Fruit fly (Drosophila melanogaster) whole organism, embryonic: ENCODE results near the gene CG31792.

Source experiments
- Adf1 ChIP-seq: fragments of 200-800 bp; sonication (Bioruptor generic); IDR thresholded peaks from 2 replicates; pipeline ENCODE4 v1.3.6; 2022; ENCODE audit warnings: missing biosample characterization, missing genetic modification characterization
- Asciz ChIP-seq: fragments of 200-800 bp; sonication (Bioruptor generic); optimal IDR thresholded peaks from 2 replicates; lab custom pipeline; 2017; ENCODE audit warnings: missing biosample characterization, mild to moderate bottlenecking, missing genetic modification characterization, missing genetic modification reagents
- CG10147 ChIP-seq: fragments of 200-800 bp; sonication (Bioruptor generic); optimal IDR thresholded peaks from 2 replicates; lab custom pipeline; 2019; ENCODE audit warnings: missing biosample characterization, mild to moderate bottlenecking, missing genetic modification characterization, moderate library complexity
- CG10366 ChIP-seq: fragments of 200-800 bp; sonication (Bioruptor generic); IDR thresholded peaks from 2 replicates; pipeline ENCODE4 v1.3.6; 2022; ENCODE audit warnings: missing biosample characterization, missing genetic modification characterization
- CG11093 ChIP-seq: fragments of 200-800 bp; sonication (Bioruptor generic); IDR thresholded peaks from 3 replicates; pipeline ENCODE4 v1.3.6; 2022; ENCODE audit warnings: missing biosample characterization, missing genetic modification characterization
- CG11456 ChIP-seq: fragments of 200-800 bp; sonication (Bioruptor generic); IDR thresholded peaks from 3 replicates; pipeline ENCODE4 v1.3.6; 2022; ENCODE audit warnings: missing biosample characterization, missing genetic modification characterization
- CG11695 ChIP-seq: fragments of 200-800 bp; sonication (Bioruptor generic); IDR thresholded peaks from 3 replicates; pipeline ENCODE4 v1.3.6; 2022; ENCODE audit warnings: missing biosample characterization, missing genetic modification characterization
- CG11696 ChIP-seq: fragments of 200-800 bp; sonication (Bioruptor generic); IDR thresholded peaks from 2 replicates; pipeline ENCODE4 v1.3.6; 2022; ENCODE audit warnings: missing biosample characterization, missing genetic modification characterization
- CG12104 ChIP-seq: fragments of 200-800 bp; sonication (Bioruptor generic); optimal IDR thresholded peaks from 3 replicates; lab custom pipeline; 2016; ENCODE audit warnings: missing biosample characterization, missing genetic modification characterization
- CG13123 ChIP-seq: fragments of 200-800 bp; sonication (Bioruptor generic); optimal IDR thresholded peaks from 2 replicates; lab custom pipeline; 2016; ENCODE audit warnings: missing biosample characterization, missing genetic modification characterization
- CG13296 ChIP-seq: fragments of 200-800 bp; sonication (Bioruptor generic); optimal IDR thresholded peaks from 3 replicates; lab custom pipeline; 2018; ENCODE audit warnings: missing biosample characterization, mild to moderate bottlenecking, missing genetic modification characterization
- CG15479 ChIP-seq: fragments of 200-800 bp; sonication (Bioruptor generic); optimal IDR thresholded peaks from 3 replicates; lab custom pipeline; 2019; ENCODE audit warnings: missing biosample characterization, mild to moderate bottlenecking, missing genetic modification characterization, moderate library complexity
- CG2129 ChIP-seq: fragments of 200-800 bp; sonication (Bioruptor generic); IDR thresholded peaks from 2 replicates; pipeline ENCODE4 v1.3.6; 2022; ENCODE audit warnings: missing biosample characterization, missing genetic modification characterization; ENCODE audit not compliant: partially characterized antibody
- CG2199 ChIP-seq: fragments of 200-800 bp; sonication (Bioruptor generic); IDR thresholded peaks from 3 replicates; pipeline ENCODE4 v1.3.6; 2022; ENCODE audit warnings: missing biosample characterization, missing genetic modification characterization
- CG2202 ChIP-seq: fragments of 200-800 bp; sonication (Bioruptor generic); optimal IDR thresholded peaks from 2 replicates; lab custom pipeline; 2018; ENCODE audit warnings: missing biosample characterization, mild to moderate bottlenecking, missing genetic modification characterization
- CG30020 ChIP-seq: fragments of 200-800 bp; optimal IDR thresholded peaks from 2 replicates; lab custom pipeline; 2019; ENCODE audit warnings: missing biosample characterization, mild to moderate bottlenecking, missing genetic modification characterization, moderate library complexity
- CG32772 ChIP-seq: fragments of 200-800 bp; sonication (Bioruptor generic); IDR thresholded peaks from 2 replicates; pipeline ENCODE4 v1.3.6; 2022; ENCODE audit warnings: missing biosample characterization, missing genetic modification characterization
- CG3407 ChIP-seq: fragments of 200-800 bp; sonication (Bioruptor generic); optimal IDR thresholded peaks from 2 replicates; lab custom pipeline; 2018; ENCODE audit warnings: missing biosample characterization, mild to moderate bottlenecking, missing genetic modification characterization
- CG4730 ChIP-seq: fragments of 200-800 bp; sonication (Bioruptor generic); IDR thresholded peaks from 2 replicates; pipeline ENCODE4 v1.3.6; 2022; ENCODE audit warnings: missing biosample characterization, missing genetic modification characterization
- CG6683 ChIP-seq: fragments of 200-800 bp; sonication (Bioruptor generic); optimal IDR thresholded peaks from 2 replicates; lab custom pipeline; 2017; ENCODE audit warnings: missing biosample characterization, mild to moderate bottlenecking, missing genetic modification characterization, missing genetic modification reagents
- CG7556 ChIP-seq: fragments of 200-800 bp; sonication (Bioruptor generic); optimal IDR thresholded peaks from 2 replicates; lab custom pipeline; 2017; ENCODE audit warnings: missing biosample characterization, mild to moderate bottlenecking, missing genetic modification characterization
- CG7987 ChIP-seq: fragments of 200-800 bp; sonication (Bioruptor generic); optimal IDR thresholded peaks from 2 replicates; lab custom pipeline; 2018; ENCODE audit warnings: missing biosample characterization, mild to moderate bottlenecking, missing genetic modification characterization, moderate library complexity
- CG9932 ChIP-seq: fragments of 200-800 bp; sonication (Bioruptor generic); IDR thresholded peaks from 2 replicates; pipeline ENCODE4 v1.3.6; 2022; ENCODE audit warnings: missing biosample characterization, missing genetic modification characterization
- Deaf1 ChIP-seq: fragments of 200-800 bp; optimal IDR thresholded peaks from 3 replicates; lab custom pipeline; 2019; ENCODE audit warnings: missing biosample characterization, mild to moderate bottlenecking, missing genetic modification characterization, moderate library complexity
- Doc3 ChIP-seq: fragments of 200-800 bp; sonication (Bioruptor generic); IDR thresholded peaks from 3 replicates; pipeline ENCODE4 v1.3.6; 2022; ENCODE audit warnings: missing biosample characterization, missing genetic modification characterization; ENCODE audit not compliant: partially characterized antibody
- E2f1 ChIP-seq: fragments of 200-800 bp; sonication (Bioruptor generic); IDR thresholded peaks from 2 replicates; pipeline ENCODE4 v1.3.6; 2022; ENCODE audit warnings: missing biosample characterization, missing genetic modification characterization
- E2f2 ChIP-seq: fragments of 200-800 bp; sonication (Bioruptor generic); IDR thresholded peaks from 2 replicates; pipeline ENCODE4 v1.3.6; 2022; ENCODE audit warnings: missing biosample characterization, missing genetic modification characterization
- Elba2 ChIP-seq: fragments of 200-800 bp; sonication (Bioruptor generic); optimal IDR thresholded peaks from 3 replicates; lab custom pipeline; 2016; ENCODE audit warnings: missing biosample characterization, missing genetic modification characterization
- Hey ChIP-seq: fragments of 200-800 bp; sonication (Bioruptor generic); optimal IDR thresholded peaks from 3 replicates; lab custom pipeline; 2018; ENCODE audit warnings: missing biosample characterization, mild to moderate bottlenecking, missing genetic modification characterization
- Hsf ChIP-seq: fragments of 200-800 bp; sonication (Bioruptor generic); optimal IDR thresholded peaks from 3 replicates; lab custom pipeline; 2016; ENCODE audit warnings: missing biosample characterization, missing genetic modification characterization
- Optix ChIP-seq: fragments of 200-800 bp; sonication (Bioruptor generic); IDR thresholded peaks from 3 replicates; pipeline ENCODE4 v1.3.6; 2022; ENCODE audit warnings: missing biosample characterization, missing genetic modification characterization
- Ravus ChIP-seq: fragments of 200-800 bp; sonication (Bioruptor generic); IDR thresholded peaks from 2 replicates; pipeline ENCODE4 v1.3.6; 2022; ENCODE audit warnings: missing biosample characterization, missing genetic modification characterization
- Rx ChIP-seq: fragments of 200-800 bp; sonication (Bioruptor generic); IDR thresholded peaks from 2 replicates; pipeline ENCODE4 v1.3.6; 2022; ENCODE audit warnings: missing biosample characterization, missing genetic modification characterization
- ac ChIP-seq: fragments of 200-800 bp; sonication (Bioruptor generic); optimal IDR thresholded peaks from 3 replicates; lab custom pipeline; 2017; ENCODE audit warnings: missing biosample characterization, mild to moderate bottlenecking, missing genetic modification characterization
- al ChIP-seq: fragments of 200-800 bp; sonication (Bioruptor generic); IDR thresholded peaks from 2 replicates; pipeline ENCODE4 v1.3.6; 2022; ENCODE audit warnings: missing biosample characterization, missing genetic modification characterization
- bab2 ChIP-seq: fragments of 200-800 bp; sonication (Bioruptor generic); optimal IDR thresholded peaks from 2 replicates; lab custom pipeline; 2016; ENCODE audit warnings: missing biosample characterization, missing genetic modification characterization
- btn ChIP-seq: fragments of 200-800 bp; sonication (Bioruptor generic); optimal IDR thresholded peaks from 2 replicates; lab custom pipeline; 2016; ENCODE audit warnings: missing biosample characterization, missing genetic modification characterization
- crc ChIP-seq: fragments of 200-800 bp; sonication (Bioruptor generic); optimal IDR thresholded peaks from 2 replicates; lab custom pipeline; 2016; ENCODE audit warnings: missing biosample characterization, missing genetic modification characterization
- danr ChIP-seq: fragments of 200-800 bp; sonication (Bioruptor generic); IDR thresholded peaks from 2 replicates; pipeline ENCODE4 v1.3.6; 2022; ENCODE audit warnings: missing biosample characterization, missing genetic modification characterization
- esg ChIP-seq: fragments of 200-800 bp; sonication (Bioruptor generic); conservative IDR thresholded peaks from 2 replicates; pipeline ENCODE4 v1.3.6; 2022; ENCODE audit warnings: missing biosample characterization, missing genetic modification characterization
- ftz-f1 ChIP-seq: fragments of 200-800 bp; sonication (Bioruptor generic); optimal IDR thresholded peaks from 2 replicates; lab custom pipeline; 2016; ENCODE audit warnings: missing biosample characterization, missing genetic modification characterization
- hkb ChIP-seq, 2 experiments: fragments of 200-800 bp in 1 of 2; fragments of >200 bp in 1 of 2; sonication (Bioruptor generic) in 1 of 2; IDR thresholded peaks in 1 of 2; optimal IDR thresholded peaks in 1 of 2; 2 replicates each; pipeline versions ENCODE4 v1.3.6 to Lab custom; 2017 to 2022; ENCODE audit warnings: missing biosample characterization in 1 of 2, missing genetic modification characterization in 1 of 2
- inv ChIP-seq: fragments of 200-800 bp; sonication (Bioruptor generic); IDR thresholded peaks from 2 replicates; pipeline ENCODE4 v1.3.6; 2022; ENCODE audit warnings: missing biosample characterization, missing genetic modification characterization; ENCODE audit not compliant: partially characterized antibody
- kni ChIP-seq: fragments of 200-800 bp; sonication (Bioruptor generic); optimal IDR thresholded peaks from 3 replicates; lab custom pipeline; 2017; ENCODE audit warnings: mild to moderate bottlenecking, missing biosample characterization, missing genetic modification reagents, missing genetic modification characterization
- nau ChIP-seq: fragments of 200-800 bp; sonication (Bioruptor generic); optimal IDR thresholded peaks from 3 replicates; lab custom pipeline; 2017; ENCODE audit warnings: missing biosample characterization, mild to moderate bottlenecking, missing genetic modification characterization, missing genetic modification reagents
- ranshi ChIP-seq: fragments of 200-800 bp; sonication (Bioruptor generic); IDR thresholded peaks from 2 replicates; pipeline ENCODE4 v1.3.6; 2022; ENCODE audit warnings: missing biosample characterization, missing genetic modification characterization
- twi ChIP-seq: fragments of 200-800 bp; optimal IDR thresholded peaks from 2 replicates; lab custom pipeline; 2019; ENCODE audit warnings: missing biosample characterization, mild to moderate bottlenecking, missing genetic modification characterization, moderate library complexity
- usp ChIP-seq: fragments of >200 bp; optimal IDR thresholded peaks from 2 replicates; lab custom pipeline; 2017; ENCODE audit warnings: missing biosample characterization, missing genetic modification characterization

Gene CG31792

dm6 chr2L:19021278-19022220 is 24.3 kb downstream of the CG31792 start (continued):
- TF ChIP-seq bab2 (GFP tag; lab: Kevin White, UChicago) (peak; percentile 39), Deaf1 (tag; lab: Kevin White, UChicago) (peak; percentile 63), ac (GFP tag; lab: Kevin White, UChicago) (no peak), CG10147 (peak; percentile 86), nau (peak; percentile 67), CG13123 (GFP tag; lab: Kevin White, UChicago) (peak; percentile 13), E2f1 (GFP tag; lab: Robert Waterston, UW) (peak; percentile 44; the same call in 1 of the 2 replicates), CG11093 (peak; percentile 60; the same call in 1 of the 3 replicates), CG12104 (peak; percentile 51), usp (no peak), Ravus (no peak), CG2202 (tag; lab: Kevin White, UChicago) (peak; percentile 66), esg (GFP tag; lab: Robert Waterston, UW) (peak; percentile 74), inv (no peak), ftz-f1 (GFP tag; lab: Kevin White, UChicago) (no peak), CG11695 (GFP tag; lab: Robert Waterston, UW) (peak; percentile 79), CG7987 (GFP tag; lab: Kevin White, UChicago) (peak; percentile 3), Rx (GFP tag; lab: Robert Waterston, UW) (no peak), al (no peak), twi (tag; lab: Kevin White, UChicago) (peak; percentile 80), CG6683 (GFP tag; lab: Kevin White, UChicago) (peak; percentile 63), CG4730 (GFP tag; lab: Robert Waterston, UW) (0 out of 2 replicates have a peak, but pooled peaks have one; percentile 6), ranshi (GFP tag; lab: Robert Waterston, UW) (peak; percentile 52; the same call in 1 of the 2 replicates), Asciz (GFP tag; lab: Kevin White, UChicago) (peak; percentile 72), Doc3 (GFP tag; lab: Robert Waterston, UW) (no peak), CG11456 (GFP tag; lab: Robert Waterston, UW) (peak; percentile 65), CG10366 (GFP tag; lab: Robert Waterston, UW) (peak; percentile 71), E2f2 (GFP tag; lab: Robert Waterston, UW) (peak; percentile 63; the same call in 1 of the 2 replicates), CG7556 (GFP tag; lab: Kevin White, UChicago) (peak; percentile 93), Hsf (GFP tag; lab: Kevin White, UChicago) (peak; percentile 71), CG2199 (GFP tag; lab: Robert Waterston, UW) (0 out of 3 replicates have a peak, but pooled peaks have one; percentile 43), CG9932 (GFP tag; lab: Robert Waterston, UW) (peak; percentile 62), CG11696 (GFP tag; lab: Robert Waterston, UW) (no peak), CG13296 (GFP tag; lab: Kevin White, UChicago) (peak; percentile 80), Adf1 (peak; percentile 44; the same call in 1 of the 2 replicates), Hey (tag; lab: Kevin White, UChicago) (peak; percentile 89), crc (GFP tag; lab: Kevin White, UChicago) (no peak), hkb (optimal IDR thresholded peaks at IDR 0.05; lab: Kevin White, UChicago) (no peak), hkb (GFP tag; IDR thresholded peaks at IDR 0.05; lab: Robert Waterston, UW) (peak; percentile 70), Elba2 (no peak), danr (GFP tag; lab: Robert Waterston, UW) (peak; percentile 51; the same call in 1 of the 2 replicates), btn (GFP tag; lab: Kevin White, UChicago) (no peak), CG15479 (no peak), CG2129 (GFP tag; lab: Robert Waterston, UW) (no peak), CG3407 (peak; percentile 58), CG32772 (GFP tag; lab: Robert Waterston, UW) (no peak), CG30020 (tag; lab: Kevin White, UChicago) (peak; percentile 45), kni (no peak), Optix (no peak)
